Worm (Caenorhabditis elegans) whole organism, L1 larva: ENCODE results near the gene W06A7.4.

Source experiments
- C04F5.9 ChIP-seq: sonication (generic microtip); optimal IDR thresholded peaks from 2 replicates; lab custom pipeline; 2016; ENCODE audit warnings: missing genetic modification characterization, missing compliant biosample characterization
- C34B4.2 ChIP-seq: sonication (generic microtip); optimal IDR thresholded peaks from 2 replicates; lab custom pipeline; 2017; ENCODE audit warnings: mild to moderate bottlenecking, missing genetic modification characterization, missing compliant biosample characterization
- Y116A8C.19 ChIP-seq: sonication (generic microtip); optimal IDR thresholded peaks from 2 replicates; lab custom pipeline; 2016; ENCODE audit warnings: missing compliant biosample characterization, missing genetic modification characterization, borderline replicate concordance
- aha-1 ChIP-seq: fragments of 150-350 bp; optimal IDR thresholded peaks from 2 replicates; lab custom pipeline; 2014; ENCODE audit warnings: missing biosample characterization, missing genetic modification characterization
- aly-2 ChIP-seq: fragments of 150-350 bp; optimal IDR thresholded peaks from 2 replicates; lab custom pipeline; 2014; ENCODE audit warnings: missing biosample characterization, missing genetic modification characterization
- ama-1 ChIP-seq: fragments of 150-350 bp; optimal IDR thresholded peaks from 2 replicates; lab custom pipeline; 2014
- ceh-82 ChIP-seq, 3 experiments: fragments of 150-350 bp in 1 of 3; sonication (generic microtip) in 2 of 3; optimal IDR thresholded peaks; 2 replicates each; lab custom pipeline; 2014 to 2017; ENCODE audit warnings: missing biosample characterization in 3 of 3, missing genetic modification characterization in 3 of 3
- ceh-88 ChIP-seq: fragments of 200-800 bp; sonication (Bioruptor generic); IDR thresholded peaks from 2 replicates; pipeline ENCODE4 v1.3.6; 2022; ENCODE audit warnings: missing genetic modification characterization, missing compliant biosample characterization
- ces-1 ChIP-seq: fragments of 150-350 bp; optimal IDR thresholded peaks from 2 replicates; lab custom pipeline; 2014; ENCODE audit warnings: missing biosample characterization, missing genetic modification reagents, missing genetic modification characterization
- egl-27 ChIP-seq, 2 experiments: fragments of 150-350 bp in 1 of 2; sonication (generic microtip); optimal IDR thresholded peaks; 3 replicates each; lab custom pipeline; 2017 to 2018; ENCODE audit warnings: missing biosample characterization in 2 of 2, missing genetic modification characterization in 2 of 2, missing genetic modification reagents in 2 of 2
- elt-2 ChIP-seq: sonication (generic microtip); optimal IDR thresholded peaks from 2 replicates; lab custom pipeline; 2016; ENCODE audit warnings: missing genetic modification characterization, mild to moderate bottlenecking, inconsistent platforms, missing compliant biosample characterization, missing genetic modification reagents
- elt-3 ChIP-seq, 6 experiments: fragments of 150-350 bp in 1 of 6; sonication (generic microtip); optimal IDR thresholded peaks; 2 replicates each; lab custom pipeline; 2017 to 2018; ENCODE audit warnings: missing biosample characterization in 6 of 6, missing genetic modification characterization in 6 of 6, inconsistent platforms in 1 of 6
- ets-5 ChIP-seq: fragments of 200-800 bp; sonication (Bioruptor generic); IDR thresholded peaks from 2 replicates; pipeline ENCODE4 v1.3.6; 2022; ENCODE audit warnings: missing genetic modification characterization, missing compliant biosample characterization
- fkh-10 ChIP-seq: sonication (generic microtip); optimal IDR thresholded peaks from 2 replicates; lab custom pipeline; 2017; ENCODE audit warnings: missing biosample characterization, missing genetic modification reagents, missing genetic modification characterization
- fkh-4 ChIP-seq: sonication (generic microtip); optimal IDR thresholded peaks from 2 replicates; lab custom pipeline; 2016; ENCODE audit warnings: missing compliant biosample characterization, missing genetic modification characterization, borderline replicate concordance
- grh-1 ChIP-seq: fragments of 200-800 bp; sonication (Bioruptor generic); IDR thresholded peaks from 2 replicates; pipeline ENCODE4 v1.3.6; 2022; ENCODE audit warnings: missing genetic modification reagents, missing genetic modification characterization, missing compliant biosample characterization
- hlh-17 ChIP-seq: fragments of 200-800 bp; sonication (Bioruptor generic); optimal IDR thresholded peaks from 2 replicates; lab custom pipeline; 2018; ENCODE audit warnings: missing genetic modification characterization, mild to moderate bottlenecking, missing compliant biosample characterization, moderate library complexity, borderline replicate concordance
- hpl-2 ChIP-seq: fragments of 150-350 bp; optimal IDR thresholded peaks from 2 replicates; lab custom pipeline; 2014; ENCODE audit warnings: missing biosample characterization, missing genetic modification reagents, missing genetic modification characterization
- irx-1 ChIP-seq: sonication (generic microtip); optimal IDR thresholded peaks from 2 replicates; lab custom pipeline; 2016; ENCODE audit warnings: missing genetic modification characterization, missing compliant biosample characterization
- jun-1 ChIP-seq: fragments of 150-350 bp; optimal IDR thresholded peaks from 2 replicates; lab custom pipeline; 2014; ENCODE audit warnings: missing biosample characterization, missing genetic modification reagents, missing genetic modification characterization
- lin-13 ChIP-seq: fragments of 150-350 bp; optimal IDR thresholded peaks from 2 replicates; lab custom pipeline; 2014; ENCODE audit warnings: missing biosample characterization, missing genetic modification reagents, missing genetic modification characterization
- lin-14 ChIP-seq: fragments of 200-800 bp; sonication (Bioruptor generic); optimal IDR thresholded peaks from 2 replicates; lab custom pipeline; 2018; ENCODE audit warnings: mild to moderate bottlenecking, missing genetic modification characterization, moderate library complexity, missing compliant biosample characterization
- lin-39 ChIP-seq: fragments of 150-350 bp; optimal IDR thresholded peaks from 2 replicates; lab custom pipeline; 2014; ENCODE audit warnings: missing biosample characterization, missing genetic modification reagents, missing genetic modification characterization
- mab-9 ChIP-seq: fragments of 200-800 bp; sonication (Bioruptor generic); IDR thresholded peaks from 2 replicates; pipeline ENCODE4 v1.3.6; 2022; ENCODE audit warnings: missing genetic modification reagents, missing genetic modification characterization, missing compliant biosample characterization
- nhr-11 ChIP-seq: fragments of 150-350 bp; optimal IDR thresholded peaks from 2 replicates; lab custom pipeline; 2014; ENCODE audit warnings: missing biosample characterization, missing genetic modification characterization
- nhr-20 ChIP-seq: sonication (generic microtip); optimal IDR thresholded peaks from 2 replicates; lab custom pipeline; 2016; ENCODE audit warnings: mild to moderate bottlenecking, missing genetic modification characterization, missing compliant biosample characterization
- nhr-28 ChIP-seq: fragments of 150-350 bp; optimal IDR thresholded peaks from 2 replicates; lab custom pipeline; 2014; ENCODE audit warnings: missing biosample characterization, missing genetic modification characterization
- nhr-71 ChIP-seq: sonication (generic microtip); optimal IDR thresholded peaks from 2 replicates; lab custom pipeline; 2016; ENCODE audit warnings: mild to moderate bottlenecking, missing genetic modification characterization, moderate library complexity, missing compliant biosample characterization
- nhr-77 ChIP-seq: fragments of 150-350 bp; optimal IDR thresholded peaks from 2 replicates; lab custom pipeline; 2014; ENCODE audit warnings: missing biosample characterization, missing genetic modification characterization
- nhr-90 ChIP-seq: sonication (generic microtip); optimal IDR thresholded peaks from 2 replicates; lab custom pipeline; 2016; ENCODE audit warnings: mild to moderate bottlenecking, missing genetic modification characterization, missing compliant biosample characterization; ENCODE audit not compliant: poor library complexity
- pqm-1 ChIP-seq: sonication (generic microtip); optimal IDR thresholded peaks from 3 replicates; lab custom pipeline; 2017; ENCODE audit warnings: missing biosample characterization, missing genetic modification characterization
- snpc-4 ChIP-seq: fragments of 150-350 bp; optimal IDR thresholded peaks from 2 replicates; lab custom pipeline; 2014; ENCODE audit warnings: missing biosample characterization, missing genetic modification characterization
- snu-23 ChIP-seq: sonication (generic microtip); optimal IDR thresholded peaks from 2 replicates; lab custom pipeline; 2016; ENCODE audit warnings: missing genetic modification characterization, missing compliant biosample characterization
- sox-4 ChIP-seq: sonication (generic microtip); optimal IDR thresholded peaks from 2 replicates; lab custom pipeline; 2016; ENCODE audit warnings: missing genetic modification characterization, missing compliant biosample characterization
- sptf-1 ChIP-seq: fragments of 150-350 bp; optimal IDR thresholded peaks from 2 replicates; lab custom pipeline; 2014; ENCODE audit warnings: missing biosample characterization, missing genetic modification characterization
- sup-37 ChIP-seq: fragments of 200-800 bp; sonication (Bioruptor generic); optimal IDR thresholded peaks from 2 replicates; lab custom pipeline; 2018; ENCODE audit warnings: mild to moderate bottlenecking, missing genetic modification characterization, missing compliant biosample characterization
- tbx-2 ChIP-seq: sonication (generic microtip); optimal IDR thresholded peaks from 2 replicates; lab custom pipeline; 2016; ENCODE audit warnings: missing genetic modification characterization, missing compliant biosample characterization
- tlp-1 ChIP-seq: fragments of 150-350 bp; optimal IDR thresholded peaks from 2 replicates; lab custom pipeline; 2014; ENCODE audit warnings: missing biosample characterization, missing genetic modification characterization
- unc-130 ChIP-seq: fragments of 150-350 bp; optimal IDR thresholded peaks from 2 replicates; lab custom pipeline; 2017; ENCODE audit warnings: missing biosample characterization, missing genetic modification characterization, inconsistent platforms
- unc-62 ChIP-seq: fragments of 150-350 bp; optimal IDR thresholded peaks from 2 replicates; lab custom pipeline; 2014; ENCODE audit warnings: missing biosample characterization, missing genetic modification reagents, missing genetic modification characterization
- unc-86 ChIP-seq: sonication (generic microtip); optimal IDR thresholded peaks from 2 replicates; lab custom pipeline; 2016; ENCODE audit warnings: missing genetic modification characterization, missing compliant biosample characterization
- vab-15 ChIP-seq: sonication (generic microtip); optimal IDR thresholded peaks from 2 replicates; lab custom pipeline; 2017; ENCODE audit warnings: missing genotype, mild to moderate bottlenecking, missing genetic modification characterization, missing compliant biosample characterization
- ztf-4 ChIP-seq: fragments of 150-350 bp; optimal IDR thresholded peaks from 2 replicates; lab custom pipeline; 2014; ENCODE audit warnings: missing biosample characterization, missing genetic modification characterization

Gene W06A7.4

DNA sequence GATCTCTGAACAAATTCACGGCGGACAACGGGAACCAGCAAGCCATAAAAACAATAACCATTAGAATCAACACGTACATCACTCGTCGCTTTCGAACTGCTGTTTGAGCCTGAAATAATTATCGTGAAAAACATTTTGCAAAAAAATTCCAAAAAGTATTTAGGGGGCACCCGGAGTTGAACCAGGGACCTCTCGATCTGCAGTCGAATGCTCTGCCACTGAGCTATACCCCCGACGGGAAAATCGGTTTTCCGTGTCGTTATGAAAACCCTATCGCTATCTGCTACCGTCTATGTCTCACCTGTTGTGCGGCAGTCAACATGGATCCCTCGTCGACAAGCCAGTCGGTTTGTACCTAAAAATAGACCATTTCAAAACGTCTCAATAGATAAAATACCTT, 31.4 kb downstream of the W06A7.4 start (continued):
- TF ChIP-seq elt-2 (tag; lab: Kevin White, UChicago) = no peak
- no peak for TF ChIP-seq aha-1 (tag; lab: Kevin White, UChicago)
- TF ChIP-seq mab-9 (GFP tag; lab: Robert Waterston, UW) = no peak
- TF ChIP-seq nhr-77 (tag; lab: Kevin White, UChicago) = no peak
- TF ChIP-seq nhr-20 (tag; lab: Kevin White, UChicago) = peak; percentile 41
- no peak for TF ChIP-seq nhr-71 (tag; lab: Kevin White, UChicago)
- no peak for TF ChIP-seq aly-2 (tag; lab: Kevin White, UChicago)
- TF ChIP-seq ama-1 (lab: Kevin White, UChicago) = no peak
- no peak for TF ChIP-seq lin-39 (tag; lab: Kevin White, UChicago)
- no peak for TF ChIP-seq sox-4 (tag; lab: Kevin White, UChicago)
- TF ChIP-seq, all 84 proteins: peak for 14

DNA sequence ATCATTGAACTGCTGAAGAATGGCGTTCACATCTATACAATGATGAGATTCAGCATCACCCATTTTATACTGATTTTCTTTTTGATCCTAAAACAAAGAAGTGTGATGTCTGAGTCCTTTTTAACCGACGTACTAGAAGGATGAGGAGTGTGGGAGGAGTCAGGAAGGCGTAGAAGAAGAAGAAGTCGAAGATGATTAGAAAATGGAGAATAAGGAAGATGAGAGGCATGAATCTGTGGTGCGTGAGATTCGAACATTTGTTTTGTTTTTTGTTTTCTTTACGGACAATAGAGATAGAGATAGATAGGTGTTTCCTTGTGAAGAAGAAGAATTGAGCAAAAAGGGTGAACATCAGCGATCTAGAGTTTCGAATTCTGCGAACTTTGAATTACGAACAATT, 34.3 kb downstream of the W06A7.4 start, which contains the start of gene npr-13:
Gene npr-13, minus strand, starts transcription at position 101 of the 400 bp plus-strand sequence.
- TF ChIP-seq tbx-2 (tag; lab: Kevin White, UChicago) (no peak), jun-1 (tag; lab: Kevin White, UChicago) (no peak), snu-23 (GFP tag; lab: Kevin White, UChicago) (no peak), nhr-90 (tag; lab: Kevin White, UChicago) (no peak), elt-2 (tag; lab: Kevin White, UChicago) (no peak), snpc-4 (tag; lab: Kevin White, UChicago) (no peak), tlp-1 (tag; lab: Kevin White, UChicago) (no peak), sptf-1 (tag; lab: Kevin White, UChicago) (no peak), hpl-2 (GFP tag; lab: Kevin White, UChicago) (no peak), ces-1 (GFP tag; lab: Kevin White, UChicago) (no peak), hlh-17 (GFP tag; lab: Kevin White, UChicago) (no peak), nhr-77 (tag; lab: Kevin White, UChicago) (no peak), C34B4.2 (tag; lab: Kevin White, UChicago) (no peak), aha-1 (tag; lab: Kevin White, UChicago) (no peak), unc-86 (tag; lab: Kevin White, UChicago) (no peak), unc-62 (GFP tag; lab: Kevin White, UChicago) (no peak), ceh-88 (GFP tag; lab: Robert Waterston, UW) (no peak), lin-14 (GFP tag; lab: Kevin White, UChicago) (no peak)

DNA sequence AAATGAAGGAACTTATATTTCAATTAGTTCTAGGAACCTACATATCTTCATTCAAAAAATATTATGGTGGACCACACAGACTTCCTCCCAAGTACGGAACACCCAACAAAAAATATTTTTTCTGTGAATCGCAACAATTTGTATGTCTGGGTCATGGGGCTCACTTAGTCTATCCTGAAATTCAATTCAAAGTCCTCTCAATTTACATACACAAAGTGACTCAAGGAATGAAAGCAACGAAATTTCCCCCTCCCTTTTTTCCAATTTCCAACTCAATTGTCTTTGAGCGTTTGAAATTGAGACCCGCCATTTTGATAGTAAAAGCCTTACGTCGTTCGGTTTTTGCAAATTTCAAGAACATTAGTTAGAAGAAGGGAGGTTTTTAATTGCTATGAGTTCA, 35.2 kb downstream of the W06A7.4 start:
- TF ChIP-seq lin-13 = no peak
- TF ChIP-seq fkh-10 = peak; percentile 46
- TF ChIP-seq grh-1 (GFP tag; lab: Robert Waterston, UW) = no peak
- TF ChIP-seq hlh-17 (GFP tag; lab: Kevin White, UChicago) = no peak
- TF ChIP-seq irx-1 (tag; lab: Kevin White, UChicago) = no peak

- no peak for TF ChIP-seq ceh-82 (tag; optimal IDR thresholded peaks at IDR 0.05; lab: Kevin White, UChicago)
- no peak for TF ChIP-seq pqm-1 (tag; lab: Kevin White, UChicago)
- TF ChIP-seq sup-37 (GFP tag; lab: Kevin White, UChicago) = no peak
- TF ChIP-seq elt-3 (tag; optimal IDR thresholded peaks at IDR 0.05; lab: Kevin White, UChicago) = no peak
- TF ChIP-seq Y116A8C.19 = no peak
- TF ChIP-seq vab-15 (tag; lab: Kevin White, UChicago) = no peak
- TF ChIP-seq egl-27 (tag; optimal IDR thresholded peaks at IDR 0.05; lab: Kevin White, UChicago) = no peak
- TF ChIP-seq C04F5.9 (tag; lab: Kevin White, UChicago) = no peak
- no peak for TF ChIP-seq unc-130 (tag; lab: Kevin White, UChicago)
- TF ChIP-seq fkh-10 = no peak
- no peak for TF ChIP-seq ztf-4
- no peak for TF ChIP-seq fkh-4 (tag; lab: Kevin White, UChicago)
- TF ChIP-seq nhr-28 (tag; lab: Kevin White, UChicago) = no peak
- TF ChIP-seq sox-4 (tag; lab: Kevin White, UChicago) = no peak
- no peak for TF ChIP-seq ets-5 (GFP tag; lab: Robert Waterston, UW)
- TF ChIP-seq nhr-11 (tag; lab: Kevin White, UChicago) = no peak
Observed at ce11 chrV:14868181-14868580, 44.0 kb downstream of the W06A7.4 start, which contains the start of gene gcy-14. gcy-14 (minus strand) TSS chrV:14868281.
